Worm (Caenorhabditis elegans) whole organism, L4 larva: ENCODE results near the gene pix-1.

Source experiments
- Y48G9A.11 ChIP-seq: fragments of 200-800 bp; sonication (Bioruptor generic); IDR thresholded peaks from 2 replicates; pipeline ENCODE4 v1.3.6; 2022; ENCODE audit warnings: missing genetic modification reagents, missing genetic modification characterization, missing compliant biosample characterization
- aha-1 ChIP-seq: fragments of 150-350 bp; peaks from one replicate; lab custom pipeline; 2014; ENCODE audit warnings: missing biosample characterization, missing genetic modification characterization
- egl-27 ChIP-seq: sonication (generic microtip); optimal IDR thresholded peaks from 3 replicates; lab custom pipeline; 2017; ENCODE audit warnings: missing biosample characterization, missing genetic modification reagents, missing genetic modification characterization
- lin-39 ChIP-seq: fragments of 150-350 bp; optimal IDR thresholded peaks from 2 replicates; lab custom pipeline; 2014; ENCODE audit warnings: missing biosample characterization, missing genetic modification reagents, missing genetic modification characterization
- nhr-10 ChIP-seq: fragments of 150-350 bp; optimal IDR thresholded peaks from 2 replicates; lab custom pipeline; 2014; ENCODE audit warnings: missing biosample characterization, missing genetic modification characterization
- nhr-11 ChIP-seq: fragments of 150-350 bp; optimal IDR thresholded peaks from 2 replicates; lab custom pipeline; 2014; ENCODE audit warnings: missing biosample characterization, missing genetic modification characterization
- nhr-76 ChIP-seq: fragments of 150-350 bp; optimal IDR thresholded peaks from 2 replicates; lab custom pipeline; 2014; ENCODE audit warnings: missing biosample characterization, missing genetic modification characterization
- snpc-4 ChIP-seq: fragments of 150-350 bp; optimal IDR thresholded peaks from 2 replicates; lab custom pipeline; 2014; ENCODE audit warnings: missing biosample characterization, missing genetic modification characterization
- tra-1 ChIP-seq: fragments of 200-800 bp; sonication (Bioruptor generic); IDR thresholded peaks from 2 replicates; pipeline ENCODE4 v1.3.6; 2022; ENCODE audit warnings: missing genetic modification reagents, missing genetic modification characterization, missing compliant biosample characterization
- unc-130 ChIP-seq: sonication (generic microtip); optimal IDR thresholded peaks from 2 replicates; lab custom pipeline; 2016; ENCODE audit warnings: missing genetic modification reagents, missing genetic modification characterization, missing compliant biosample characterization
- unc-39 ChIP-seq: sonication (generic microtip); optimal IDR thresholded peaks from 2 replicates; lab custom pipeline; 2017; ENCODE audit warnings: missing biosample characterization, missing genetic modification characterization
- zfp-2 ChIP-seq: sonication (generic microtip); optimal IDR thresholded peaks from 2 replicates; lab custom pipeline; 2016; ENCODE audit warnings: mild to moderate bottlenecking, missing genetic modification characterization, missing compliant biosample characterization
- ztf-11 ChIP-seq: fragments of 150-350 bp; optimal IDR thresholded peaks from 2 replicates; lab custom pipeline; 2014; ENCODE audit warnings: missing biosample characterization, missing genetic modification characterization

DNA sequence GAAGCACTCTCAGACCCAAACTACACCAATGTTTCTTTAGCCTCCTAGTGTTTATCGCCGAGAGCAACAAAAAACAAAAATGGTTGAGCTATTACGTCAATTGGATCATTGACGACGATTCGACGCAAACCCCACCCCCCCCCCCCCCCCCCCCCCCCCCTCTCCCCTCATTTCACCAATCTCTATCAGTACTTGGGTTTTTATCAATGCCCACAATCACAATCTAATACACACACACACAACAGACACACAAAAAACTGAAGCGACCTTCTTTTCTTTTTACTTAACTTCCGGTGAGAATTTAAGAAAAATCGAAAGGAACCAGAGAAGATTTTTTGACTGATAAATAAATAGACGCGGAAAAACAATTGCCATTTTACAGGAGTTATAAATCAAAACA is 48.4 kb downstream of the pix-1 start:
- no peak for TF ChIP-seq nhr-76 (tag; lab: Kevin White, UChicago)
- TF ChIP-seq unc-39, result no peak
- no peak for TF ChIP-seq egl-27 (tag; lab: Kevin White, UChicago)
- TF ChIP-seq nhr-10 (tag; lab: Kevin White, UChicago), result no peak
- TF ChIP-seq unc-130 (GFP tag; lab: Kevin White, UChicago), result no peak
- TF ChIP-seq nhr-11 (tag; lab: Kevin White, UChicago), result no peak
- no peak for TF ChIP-seq zfp-2 (tag; lab: Kevin White, UChicago)
- TF ChIP-seq aha-1 (tag; lab: Kevin White, UChicago), result no peak
- TF ChIP-seq ztf-11 (tag; lab: Kevin White, UChicago), result no peak
- TF ChIP-seq snpc-4 (tag; lab: Kevin White, UChicago), result no peak
- no peak for TF ChIP-seq Y48G9A.11 (GFP tag; lab: Robert Waterston, UW)
- no peak for TF ChIP-seq lin-39 (tag; lab: Kevin White, UChicago)
- TF ChIP-seq tra-1 (GFP tag; lab: Robert Waterston, UW), result no peak
